Worm (Caenorhabditis elegans) whole organism, late embryonic: ENCODE results near the gene pfn-2.

ENCODE experiments used
- C38D4.7 ChIP-seq: fragments of 200-800 bp; sonication (Bioruptor generic); optimal IDR thresholded peaks from 2 replicates; lab custom pipeline; 2018; ENCODE audit warnings: mild to moderate bottlenecking, missing genetic modification characterization, moderate library complexity, missing compliant biosample characterization
- F13H6.1 ChIP-seq: sonication (generic microtip); optimal IDR thresholded peaks from 2 replicates; lab custom pipeline; 2016; ENCODE audit warnings: missing genetic modification characterization, missing compliant biosample characterization
- T23F11.4 ChIP-seq: fragments of 200-800 bp; sonication (Bioruptor generic); optimal IDR thresholded peaks from 2 replicates; lab custom pipeline; 2018; ENCODE audit warnings: mild to moderate bottlenecking, missing genetic modification characterization, missing compliant biosample characterization
- ama-1 ChIP-seq: fragments of 150-350 bp; optimal IDR thresholded peaks from 2 replicates; lab custom pipeline; 2014
- ceh-18 ChIP-seq: sonication (generic microtip); optimal IDR thresholded peaks from 2 replicates; lab custom pipeline; 2016; ENCODE audit warnings: missing genetic modification characterization, missing compliant biosample characterization
- ceh-2 ChIP-seq: sonication (generic microtip); optimal IDR thresholded peaks from 2 replicates; lab custom pipeline; 2016; ENCODE audit warnings: missing genotype, missing genetic modification characterization, missing compliant biosample characterization
- ceh-24 ChIP-seq: sonication (generic microtip); optimal IDR thresholded peaks from 2 replicates; lab custom pipeline; 2016; ENCODE audit warnings: mild to moderate bottlenecking, missing genetic modification characterization, missing compliant biosample characterization
- ceh-45 ChIP-seq: fragments of 200-800 bp; sonication (Bioruptor generic); IDR thresholded peaks from 2 replicates; pipeline ENCODE4 v1.3.6; 2022; ENCODE audit warnings: missing genetic modification reagents, missing genetic modification characterization, missing compliant biosample characterization
- ceh-48 ChIP-seq: sonication (generic microtip); optimal IDR thresholded peaks from 2 replicates; lab custom pipeline; 2016; ENCODE audit warnings: missing genetic modification characterization, inconsistent platforms, missing compliant biosample characterization
- ceh-6 ChIP-seq: fragments of 200-800 bp; sonication (Bioruptor generic); optimal IDR thresholded peaks from 2 replicates; lab custom pipeline; 2018; ENCODE audit warnings: mild to moderate bottlenecking, missing genetic modification characterization, missing compliant biosample characterization
- ceh-9 ChIP-seq: sonication (generic microtip); optimal IDR thresholded peaks from 2 replicates; lab custom pipeline; 2016; ENCODE audit warnings: mild to moderate bottlenecking, missing genetic modification characterization, inconsistent platforms, missing compliant biosample characterization
- elt-2 ChIP-seq: sonication (generic microtip); optimal IDR thresholded peaks from 2 replicates; lab custom pipeline; 2016; ENCODE audit warnings: missing genetic modification reagents, missing genetic modification characterization, missing compliant biosample characterization
- fax-1 ChIP-seq: sonication (generic microtip); optimal IDR thresholded peaks from 2 replicates; lab custom pipeline; 2016; ENCODE audit warnings: missing genotype, missing genetic modification characterization, missing compliant biosample characterization
- fkh-6 ChIP-seq: sonication (generic microtip); optimal IDR thresholded peaks from 2 replicates; lab custom pipeline; 2016; ENCODE audit warnings: missing genetic modification characterization, missing compliant biosample characterization
- hlh-15 ChIP-seq: sonication (generic microtip); optimal IDR thresholded peaks from 2 replicates; lab custom pipeline; 2016; ENCODE audit warnings: missing genetic modification characterization, missing compliant biosample characterization
- hlh-30 ChIP-seq: sonication (generic microtip); optimal IDR thresholded peaks from 2 replicates; lab custom pipeline; 2017; ENCODE audit warnings: antibody characterized with exemption, missing genetic modification characterization, missing compliant biosample characterization; ENCODE audit not compliant: insufficient read depth
- hlh-6 ChIP-seq: sonication (generic microtip); optimal IDR thresholded peaks from 2 replicates; lab custom pipeline; 2016; ENCODE audit warnings: missing genotype, missing genetic modification characterization, missing compliant biosample characterization
- hlh-8 ChIP-seq: sonication (generic microtip); optimal IDR thresholded peaks from 2 replicates; lab custom pipeline; 2016; ENCODE audit warnings: missing genotype, missing genetic modification characterization, missing compliant biosample characterization
- madf-2 ChIP-seq: sonication (generic microtip); optimal IDR thresholded peaks from 2 replicates; lab custom pipeline; 2017; ENCODE audit warnings: missing genetic modification characterization, missing compliant biosample characterization
- mec-3 ChIP-seq: sonication (generic microtip); optimal IDR thresholded peaks from 2 replicates; lab custom pipeline; 2016; ENCODE audit warnings: borderline replicate concordance, missing genetic modification characterization, missing compliant biosample characterization
- nhr-232 ChIP-seq: sonication (generic microtip); optimal IDR thresholded peaks from 2 replicates; lab custom pipeline; 2016; ENCODE audit warnings: missing genetic modification characterization, missing compliant biosample characterization
- npax-4 ChIP-seq: sonication (generic microtip); optimal IDR thresholded peaks from 2 replicates; lab custom pipeline; 2016; ENCODE audit warnings: missing genetic modification characterization, missing compliant biosample characterization
- pag-3 ChIP-seq: sonication (generic microtip); optimal IDR thresholded peaks from 2 replicates; lab custom pipeline; 2016; ENCODE audit warnings: missing compliant biosample characterization, missing genetic modification characterization, borderline replicate concordance
- pat-9 ChIP-seq: fragments of 200-800 bp; sonication (Bioruptor generic); optimal IDR thresholded peaks from 2 replicates; lab custom pipeline; 2018; ENCODE audit warnings: mild to moderate bottlenecking, missing genetic modification characterization, moderate library complexity, missing compliant biosample characterization
- pax-1 ChIP-seq: fragments of 150-350 bp; optimal IDR thresholded peaks from 2 replicates; lab custom pipeline; 2014; ENCODE audit warnings: missing biosample characterization, missing genetic modification characterization
- pha-2 ChIP-seq: sonication (generic microtip); optimal IDR thresholded peaks from 2 replicates; lab custom pipeline; 2017; ENCODE audit warnings: mild to moderate bottlenecking, missing genetic modification characterization, missing compliant biosample characterization
- pha-4 ChIP-seq: fragments of 150-350 bp; optimal IDR thresholded peaks from 2 replicates; lab custom pipeline; 2018; ENCODE audit warnings: missing biosample characterization, missing genetic modification reagents, missing genetic modification characterization
- pros-1 ChIP-seq: fragments of 150-350 bp; optimal IDR thresholded peaks from 2 replicates; lab custom pipeline; 2014; ENCODE audit warnings: missing biosample characterization, missing genetic modification reagents, missing genetic modification characterization
- rnt-1 ChIP-seq: sonication (generic microtip); optimal IDR thresholded peaks from 2 replicates; lab custom pipeline; 2016; ENCODE audit warnings: missing genetic modification characterization, missing compliant biosample characterization
- sox-2 ChIP-seq: fragments of 200-800 bp; sonication (Bioruptor generic); IDR thresholded peaks from 2 replicates; pipeline ENCODE4 v1.3.6; 2022; ENCODE audit warnings: missing genetic modification reagents, missing genetic modification characterization, missing compliant biosample characterization
- tbx-2 ChIP-seq: sonication (generic microtip); optimal IDR thresholded peaks from 2 replicates; lab custom pipeline; 2016; ENCODE audit warnings: missing genetic modification characterization, missing compliant biosample characterization
- unc-3 ChIP-seq, 2 experiments: fragments of 200-800 bp in 1 of 2; sonication (Bioruptor generic) in 1 of 2; sonication (generic microtip) in 1 of 2; conservative IDR thresholded peaks in 1 of 2; optimal IDR thresholded peaks in 1 of 2; 2 replicates each; pipeline versions ENCODE4 v1.3.6 to Lab custom; 2016 to 2022; ENCODE audit warnings: missing compliant biosample characterization in 2 of 2, missing genetic modification characterization in 2 of 2, missing genetic modification reagents in 1 of 2
- unc-55 ChIP-seq: sonication (generic microtip); optimal IDR thresholded peaks from 2 replicates; lab custom pipeline; 2017; ENCODE audit warnings: missing biosample characterization, missing genetic modification reagents, missing genetic modification characterization

pfn-2 gene

DNA sequence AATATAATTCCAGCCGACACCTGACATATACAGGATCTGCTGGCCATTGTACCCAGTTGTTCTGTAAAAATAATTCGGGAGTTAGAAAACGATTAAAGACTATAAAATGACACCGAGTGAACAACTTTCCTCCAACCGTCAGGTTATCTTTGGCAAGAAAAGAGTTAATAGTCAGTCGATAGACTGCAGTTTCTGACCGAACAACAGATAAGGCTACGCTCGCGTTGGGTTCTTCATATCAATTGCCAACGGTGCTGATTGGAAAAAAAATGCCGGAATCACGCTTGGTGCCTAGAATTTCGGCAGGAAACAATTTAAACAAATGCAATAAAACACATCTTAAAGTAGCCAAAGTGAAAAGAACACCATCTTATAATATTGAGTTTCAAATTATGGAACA lies 46.7 kb upstream of the pfn-2 start, which contains the start of gene scav-1:
Gene scav-1 (minus strand): TSS at position 61 of the 400 bp plus-strand sequence.
- TF ChIP-seq ama-1 (lab: Kevin White, UChicago) (no peak), elt-2 (tag; lab: Kevin White, UChicago) (peak; percentile 61)

DNA sequence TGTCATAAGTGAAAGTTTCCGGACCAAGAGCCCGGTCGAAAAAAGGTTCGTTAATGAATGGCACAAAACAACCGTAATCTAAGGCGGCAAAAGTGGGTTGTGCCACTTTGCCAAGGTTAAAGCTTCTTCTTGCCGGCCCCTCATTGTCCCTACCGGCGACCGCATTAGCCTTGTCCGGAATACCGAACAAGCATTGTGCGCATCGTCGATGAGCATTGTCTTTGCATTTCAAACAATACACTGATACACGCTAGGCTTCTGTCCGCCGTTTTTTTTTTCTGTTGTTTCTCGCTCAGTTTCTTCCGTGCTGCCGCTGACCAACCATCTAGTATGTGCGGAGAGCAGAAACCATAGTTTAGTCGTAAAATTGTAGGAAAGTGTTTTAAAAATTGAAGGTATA lies 43.4 kb upstream of the pfn-2 start, which contains the start of gene C03F11.2:
Gene C03F11.2 (minus strand): TSS at position 101 of the 400 bp plus-strand sequence.
- TF ChIP-seq tbx-2 (tag; lab: Kevin White, UChicago) (no peak), pha-2 (no peak)

DNA sequence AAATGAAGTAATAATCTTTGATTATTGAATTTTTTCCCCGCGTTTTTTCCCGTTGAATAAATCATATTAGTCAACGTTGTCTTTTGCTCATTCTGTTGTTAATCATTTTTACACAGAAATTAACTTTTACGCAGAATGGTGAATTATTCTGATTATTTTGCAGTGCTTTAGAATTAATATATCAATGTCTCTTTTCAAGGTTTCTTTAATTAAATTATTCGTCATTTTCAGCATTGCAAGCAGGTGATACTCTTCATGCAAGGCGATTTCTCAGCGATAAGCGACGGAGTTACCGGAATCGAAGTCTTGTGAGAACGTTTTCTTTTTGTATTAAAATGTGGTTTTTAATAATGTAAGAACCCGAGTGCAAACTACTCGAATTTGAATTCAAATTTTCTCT lies 33.8 kb upstream of the pfn-2 start:
- TF ChIP-seq hlh-30 (tag; lab: Kevin White, UChicago) (no peak), C38D4.7 (GFP tag; lab: Kevin White, UChicago) (no peak), pax-1 (tag; lab: Kevin White, UChicago) (no peak), nhr-232 (tag; lab: Kevin White, UChicago) (no peak), fkh-6 (tag; lab: Kevin White, UChicago) (no peak), ceh-9 (tag; lab: Kevin White, UChicago) (no peak), mec-3 (tag; lab: Kevin White, UChicago) (no peak), pha-4 (no peak), sox-2 (GFP tag; lab: Robert Waterston, UW) (no peak), T23F11.4 (GFP tag; lab: Kevin White, UChicago) (no peak), hlh-8 (no peak)

DNA sequence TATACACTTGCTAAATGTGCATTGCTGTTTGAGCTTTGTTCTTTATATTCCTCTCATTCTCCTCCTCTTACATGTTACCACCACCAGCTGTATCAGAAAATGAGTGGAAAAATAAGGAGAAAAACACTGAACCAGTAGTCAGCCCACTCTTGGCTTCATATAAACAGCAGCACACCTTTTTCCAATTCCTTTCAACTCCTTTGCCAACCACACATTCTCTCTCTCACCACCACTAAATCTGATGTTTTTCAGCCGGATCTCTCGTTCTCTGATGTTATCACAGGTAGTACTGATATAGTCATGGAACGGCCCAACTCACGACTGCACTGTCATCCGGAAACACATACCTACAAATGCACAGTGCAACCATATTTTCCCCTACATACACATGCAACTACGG lies 32.7 kb upstream of the pfn-2 start, which contains the start of gene kcnl-3:
Gene kcnl-3 (plus strand): TSS at position 301 of the 400 bp plus-strand sequence.
- no peak for TF ChIP-seq ceh-6 (GFP tag; lab: Kevin White, UChicago)
- TF ChIP-seq hlh-6 (tag; lab: Kevin White, UChicago), result no peak
- TF ChIP-seq pha-4, result no peak
- no peak for TF ChIP-seq unc-55 (GFP tag; lab: Kevin White, UChicago)
- no peak for TF ChIP-seq ceh-48 (tag; lab: Kevin White, UChicago)
- TF ChIP-seq mec-3 (tag; lab: Kevin White, UChicago), result no peak
- no peak for TF ChIP-seq hlh-15 (tag; lab: Kevin White, UChicago)
- no peak for TF ChIP-seq pat-9

DNA sequence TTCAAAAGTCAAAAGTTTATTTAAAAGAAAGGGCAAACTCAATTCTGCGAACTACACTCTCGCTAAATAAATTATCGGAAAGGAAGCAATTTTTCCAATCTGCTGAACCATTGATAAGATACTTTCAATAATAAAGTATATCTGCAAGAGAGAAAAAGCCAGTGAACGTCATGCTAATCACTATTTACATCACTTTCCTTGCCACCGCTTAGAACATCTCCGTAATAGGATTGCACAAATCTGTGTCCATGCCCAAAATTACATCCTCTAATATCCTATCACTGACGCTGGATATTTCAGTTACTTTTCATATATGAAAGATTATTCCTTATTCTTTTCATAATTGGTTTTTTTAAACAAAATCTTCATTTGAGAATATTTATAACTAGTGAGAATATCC lies 28.9 kb upstream of the pfn-2 start:
- no peak for TF ChIP-seq ama-1 (lab: Kevin White, UChicago)
- no peak for TF ChIP-seq ceh-45 (GFP tag; lab: Robert Waterston, UW)
- no peak for TF ChIP-seq madf-2 (tag; lab: Kevin White, UChicago)
- TF ChIP-seq unc-3 (GFP tag; conservative IDR thresholded peaks at IDR 0.05; lab: Robert Waterston, UW), result no peak
- no peak for TF ChIP-seq unc-3 (tag; optimal IDR thresholded peaks at IDR 0.05; lab: Kevin White, UChicago)
- TF ChIP-seq tbx-2 (tag; lab: Kevin White, UChicago), result no peak
- no peak for TF ChIP-seq npax-4 (tag; lab: Kevin White, UChicago)
- no peak for TF ChIP-seq hlh-6 (tag; lab: Kevin White, UChicago)
- TF ChIP-seq pax-1 (tag; lab: Kevin White, UChicago), result no peak
- TF ChIP-seq ceh-18 (tag; lab: Kevin White, UChicago), result no peak
- TF ChIP-seq sox-2 (GFP tag; lab: Robert Waterston, UW), result no peak
- TF ChIP-seq pros-1, result no peak
- TF ChIP-seq ceh-24 (tag; lab: Kevin White, UChicago), result no peak
- no peak for TF ChIP-seq F13H6.1
- no peak for TF ChIP-seq fax-1 (tag; lab: Kevin White, UChicago)
- TF ChIP-seq rnt-1 (tag; lab: Kevin White, UChicago), result no peak
- TF ChIP-seq pag-3 (tag; lab: Kevin White, UChicago), result no peak
- TF ChIP-seq hlh-8, result no peak
- TF ChIP-seq ceh-2, result no peak
